Fruit fly (Drosophila melanogaster) whole organism, embryonic: Measurements from ENCODE around the gene CG15728.

Source experiments
- Adf1 ChIP-seq: fragments of 200-800 bp; sonication (Bioruptor generic); IDR thresholded peaks from 2 replicates; pipeline ENCODE4 v1.3.6; 2022; ENCODE audit warnings: missing biosample characterization, missing genetic modification characterization
- Antp ChIP-seq: fragments of 200-800 bp; sonication (Bioruptor generic); optimal IDR thresholded peaks from 3 replicates; lab custom pipeline; 2016; ENCODE audit warnings: missing biosample characterization, missing genetic modification characterization
- CG1024 ChIP-seq: fragments of 200-800 bp; sonication (Bioruptor generic); IDR thresholded peaks from 2 replicates; pipeline ENCODE4 v1.3.6; 2022; ENCODE audit warnings: missing biosample characterization, missing genetic modification characterization
- CG10274 ChIP-seq: fragments of 200-800 bp; sonication (Bioruptor generic); optimal IDR thresholded peaks from 3 replicates; lab custom pipeline; 2017; ENCODE audit warnings: missing biosample characterization, mild to moderate bottlenecking, missing genetic modification characterization
- CG10321 ChIP-seq: fragments of 200-800 bp; sonication (Bioruptor generic); IDR thresholded peaks from 2 replicates; pipeline ENCODE4 v1.3.6; 2022; ENCODE audit warnings: missing biosample characterization, missing genetic modification characterization
- CG10979 ChIP-seq: fragments of 200-800 bp; sonication (Bioruptor generic); optimal IDR thresholded peaks from 2 replicates; lab custom pipeline; 2018; ENCODE audit warnings: missing biosample characterization, mild to moderate bottlenecking, missing genetic modification characterization, moderate library complexity
- CG11247 ChIP-seq: fragments of 200-800 bp; sonication (Bioruptor generic); IDR thresholded peaks from 2 replicates; pipeline ENCODE4 v1.3.6; 2022; ENCODE audit warnings: missing biosample characterization, missing genetic modification characterization
- CG11456 ChIP-seq: fragments of 200-800 bp; sonication (Bioruptor generic); IDR thresholded peaks from 3 replicates; pipeline ENCODE4 v1.3.6; 2022; ENCODE audit warnings: missing biosample characterization, missing genetic modification characterization
- CG13424 ChIP-seq: fragments of 200-800 bp; sonication (Bioruptor generic); optimal IDR thresholded peaks from 2 replicates; lab custom pipeline; 2019; ENCODE audit warnings: missing biosample characterization, mild to moderate bottlenecking, missing genetic modification characterization, moderate library complexity
- CG16863 ChIP-seq: fragments of 200-800 bp; sonication (Bioruptor generic); optimal IDR thresholded peaks from 3 replicates; lab custom pipeline; 2016; ENCODE audit warnings: missing biosample characterization, missing genetic modification characterization
- CG17568 ChIP-seq: fragments of 200-800 bp; sonication (Bioruptor generic); optimal IDR thresholded peaks from 2 replicates; lab custom pipeline; 2018; ENCODE audit warnings: missing biosample characterization, mild to moderate bottlenecking, missing genetic modification characterization, moderate library complexity
- CG3065 ChIP-seq: fragments of 200-800 bp; sonication (Bioruptor generic); optimal IDR thresholded peaks from 2 replicates; lab custom pipeline; 2016; ENCODE audit warnings: missing biosample characterization, missing genetic modification characterization
- CG3407 ChIP-seq: fragments of 200-800 bp; sonication (Bioruptor generic); optimal IDR thresholded peaks from 2 replicates; lab custom pipeline; 2018; ENCODE audit warnings: missing biosample characterization, mild to moderate bottlenecking, missing genetic modification characterization
- CG4404 ChIP-seq: fragments of 200-800 bp; sonication (Bioruptor generic); IDR thresholded peaks from 2 replicates; pipeline ENCODE4 v1.3.6; 2022; ENCODE audit warnings: missing biosample characterization, missing genetic modification characterization
- CG4820 ChIP-seq: fragments of 200-800 bp; sonication (Bioruptor generic); optimal IDR thresholded peaks from 3 replicates; lab custom pipeline; 2016; ENCODE audit warnings: missing biosample characterization, missing genetic modification characterization
- CG4854 ChIP-seq: fragments of 200-800 bp; sonication (Bioruptor generic); optimal IDR thresholded peaks from 2 replicates; lab custom pipeline; 2016; ENCODE audit warnings: missing biosample characterization, missing genetic modification characterization, inconsistent platforms
- CG6683 ChIP-seq: fragments of 200-800 bp; sonication (Bioruptor generic); optimal IDR thresholded peaks from 2 replicates; lab custom pipeline; 2017; ENCODE audit warnings: missing biosample characterization, mild to moderate bottlenecking, missing genetic modification characterization, missing genetic modification reagents
- Chrac-16 ChIP-seq: fragments of 200-800 bp; sonication (Bioruptor generic); optimal IDR thresholded peaks from 3 replicates; lab custom pipeline; 2016; ENCODE audit warnings: missing biosample characterization, missing genetic modification characterization
- D ChIP-seq, 2 experiments: fragments of 200-800 bp in 1 of 2; fragments of >200 bp in 1 of 2; sonication (Bioruptor generic) in 1 of 2; optimal IDR thresholded peaks; 2 replicates in 1 of 2; 3 replicates in 1 of 2; lab custom pipeline; 2017; ENCODE audit warnings: mild to moderate bottlenecking in 1 of 2, missing biosample characterization in 1 of 2, missing genetic modification characterization in 1 of 2, missing genetic modification reagents in 1 of 2
- Dll ChIP-seq: fragments of 200-800 bp; sonication (Bioruptor generic); IDR thresholded peaks from 4 replicates; pipeline ENCODE4 v1.3.6; 2022; ENCODE audit warnings: missing biosample characterization, missing genetic modification characterization; ENCODE audit not compliant: partially characterized antibody
- Dp ChIP-seq: fragments of 200-800 bp; sonication (Bioruptor generic); optimal IDR thresholded peaks from 2 replicates; lab custom pipeline; 2018; ENCODE audit warnings: missing biosample characterization, mild to moderate bottlenecking, missing genetic modification characterization, moderate library complexity
- E2f2 ChIP-seq: fragments of 200-800 bp; sonication (Bioruptor generic); IDR thresholded peaks from 2 replicates; pipeline ENCODE4 v1.3.6; 2022; ENCODE audit warnings: missing biosample characterization, missing genetic modification characterization
- H2.0 ChIP-seq: fragments of 200-800 bp; sonication (Bioruptor generic); IDR thresholded peaks from 2 replicates; pipeline ENCODE4 v1.3.6; 2022; ENCODE audit warnings: missing biosample characterization, missing genetic modification characterization
- Hr39 ChIP-seq: fragments of >200 bp; optimal IDR thresholded peaks from 2 replicates; lab custom pipeline; 2017
- MTF-1 ChIP-seq: fragments of 200-800 bp; sonication (Bioruptor generic); optimal IDR thresholded peaks from 2 replicates; lab custom pipeline; 2018; ENCODE audit warnings: missing biosample characterization, mild to moderate bottlenecking, missing genetic modification characterization, borderline replicate concordance
- Meics ChIP-seq: fragments of 200-800 bp; sonication (Bioruptor generic); optimal IDR thresholded peaks from 2 replicates; lab custom pipeline; 2017; ENCODE audit warnings: missing biosample characterization, mild to moderate bottlenecking, missing genetic modification characterization
- Side ChIP-seq: fragments of 200-800 bp; sonication (Bioruptor generic); optimal IDR thresholded peaks from 2 replicates; lab custom pipeline; 2016; ENCODE audit warnings: missing biosample characterization, missing genetic modification characterization
- Stat92E ChIP-seq, 3 experiments: fragments of >200 bp in 2 of 3; fragments of 200-800 bp in 1 of 3; sonication (Bioruptor generic) in 1 of 3; optimal IDR thresholded peaks; 2 replicates each; lab custom pipeline; 2017 to 2019; ENCODE audit warnings: missing biosample characterization in 3 of 3, missing genetic modification characterization in 3 of 3, mild to moderate bottlenecking in 1 of 3, moderate library complexity in 1 of 3
- bigmax ChIP-seq: fragments of 200-800 bp; sonication (Bioruptor generic); optimal IDR thresholded peaks from 2 replicates; lab custom pipeline; 2018; ENCODE audit warnings: missing biosample characterization, mild to moderate bottlenecking, missing genetic modification characterization
- dan ChIP-seq: fragments of 200-800 bp; sonication (Bioruptor generic); IDR thresholded peaks from 2 replicates; pipeline ENCODE4 v1.3.6; 2022; ENCODE audit warnings: missing biosample characterization, missing genetic modification characterization
- danr ChIP-seq: fragments of 200-800 bp; sonication (Bioruptor generic); IDR thresholded peaks from 2 replicates; pipeline ENCODE4 v1.3.6; 2022; ENCODE audit warnings: missing biosample characterization, missing genetic modification characterization
- emc ChIP-seq: fragments of 200-800 bp; sonication (Bioruptor generic); optimal IDR thresholded peaks from 2 replicates; lab custom pipeline; 2016; ENCODE audit warnings: missing biosample characterization, missing genetic modification characterization
- exex ChIP-seq: fragments of 200-800 bp; sonication (Bioruptor generic); optimal IDR thresholded peaks from 4 replicates; lab custom pipeline; 2018; ENCODE audit warnings: missing biosample characterization, mild to moderate bottlenecking, missing genetic modification characterization, moderate library complexity
- fd102C ChIP-seq: fragments of 200-800 bp; sonication (Bioruptor generic); optimal IDR thresholded peaks from 2 replicates; lab custom pipeline; 2018; ENCODE audit warnings: missing biosample characterization, mild to moderate bottlenecking, missing genetic modification characterization, moderate library complexity
- gce ChIP-seq: fragments of 200-800 bp; sonication (Bioruptor generic); IDR thresholded peaks from 3 replicates; pipeline ENCODE4 v1.3.6; 2022; ENCODE audit warnings: missing biosample characterization, missing genetic modification characterization
- hb ChIP-seq: fragments of 200-800 bp; sonication (Bioruptor generic); IDR thresholded peaks from 3 replicates; pipeline ENCODE4 v1.3.6; 2022; ENCODE audit warnings: missing biosample characterization, missing genetic modification characterization; ENCODE audit not compliant: partially characterized antibody
- inv ChIP-seq: fragments of 200-800 bp; sonication (Bioruptor generic); IDR thresholded peaks from 2 replicates; pipeline ENCODE4 v1.3.6; 2022; ENCODE audit warnings: missing biosample characterization, missing genetic modification characterization; ENCODE audit not compliant: partially characterized antibody
- jumu ChIP-seq: fragments of 200-800 bp; sonication (Bioruptor generic); optimal IDR thresholded peaks from 3 replicates; lab custom pipeline; 2016; ENCODE audit warnings: missing biosample characterization, missing genetic modification characterization
- ken ChIP-seq: fragments of 200-800 bp; sonication (Bioruptor generic); IDR thresholded peaks from 3 replicates; pipeline ENCODE4 v1.3.6; 2022; ENCODE audit warnings: missing biosample characterization, missing genetic modification characterization
- org-1 ChIP-seq: fragments of 200-800 bp; sonication (Bioruptor generic); optimal IDR thresholded peaks from 2 replicates; lab custom pipeline; 2017; ENCODE audit warnings: missing biosample characterization, missing genetic modification characterization
- ranshi ChIP-seq: fragments of 200-800 bp; sonication (Bioruptor generic); IDR thresholded peaks from 2 replicates; pipeline ENCODE4 v1.3.6; 2022; ENCODE audit warnings: missing biosample characterization, missing genetic modification characterization
- sd ChIP-seq: fragments of 200-800 bp; sonication (Bioruptor generic); optimal IDR thresholded peaks from 3 replicates; lab custom pipeline; 2018; ENCODE audit warnings: missing biosample characterization, mild to moderate bottlenecking, missing genetic modification characterization, moderate library complexity
- shn ChIP-seq: fragments of 200-800 bp; sonication (Bioruptor generic); optimal IDR thresholded peaks from 3 replicates; lab custom pipeline; 2016; ENCODE audit warnings: missing biosample characterization, missing genetic modification characterization
- sisA ChIP-seq: fragments of 200-800 bp; sonication (Bioruptor generic); IDR thresholded peaks from 2 replicates; pipeline ENCODE4 v1.3.6; 2022; ENCODE audit warnings: missing biosample characterization, missing genetic modification characterization
- stc ChIP-seq: fragments of 200-800 bp; sonication (Bioruptor generic); IDR thresholded peaks from 2 replicates; pipeline ENCODE4 v1.3.6; 2022; ENCODE audit warnings: missing biosample characterization, missing genetic modification characterization
- tap ChIP-seq: fragments of 200-800 bp; optimal IDR thresholded peaks from 3 replicates; lab custom pipeline; 2019; ENCODE audit warnings: missing biosample characterization, mild to moderate bottlenecking, missing genetic modification characterization, moderate library complexity
- tgo ChIP-seq: fragments of 200-800 bp; sonication (Bioruptor generic); IDR thresholded peaks from 3 replicates; pipeline ENCODE4 v1.3.6; 2022; ENCODE audit warnings: missing biosample characterization, missing genetic modification characterization
- toy ChIP-seq: fragments of 200-800 bp; sonication (Bioruptor generic); IDR thresholded peaks from 2 replicates; pipeline ENCODE4 v1.3.6; 2022; ENCODE audit warnings: missing biosample characterization, missing genetic modification characterization
- usp ChIP-seq: fragments of >200 bp; optimal IDR thresholded peaks from 2 replicates; lab custom pipeline; 2017; ENCODE audit warnings: missing biosample characterization, missing genetic modification characterization

Gene CG15728

DNA sequence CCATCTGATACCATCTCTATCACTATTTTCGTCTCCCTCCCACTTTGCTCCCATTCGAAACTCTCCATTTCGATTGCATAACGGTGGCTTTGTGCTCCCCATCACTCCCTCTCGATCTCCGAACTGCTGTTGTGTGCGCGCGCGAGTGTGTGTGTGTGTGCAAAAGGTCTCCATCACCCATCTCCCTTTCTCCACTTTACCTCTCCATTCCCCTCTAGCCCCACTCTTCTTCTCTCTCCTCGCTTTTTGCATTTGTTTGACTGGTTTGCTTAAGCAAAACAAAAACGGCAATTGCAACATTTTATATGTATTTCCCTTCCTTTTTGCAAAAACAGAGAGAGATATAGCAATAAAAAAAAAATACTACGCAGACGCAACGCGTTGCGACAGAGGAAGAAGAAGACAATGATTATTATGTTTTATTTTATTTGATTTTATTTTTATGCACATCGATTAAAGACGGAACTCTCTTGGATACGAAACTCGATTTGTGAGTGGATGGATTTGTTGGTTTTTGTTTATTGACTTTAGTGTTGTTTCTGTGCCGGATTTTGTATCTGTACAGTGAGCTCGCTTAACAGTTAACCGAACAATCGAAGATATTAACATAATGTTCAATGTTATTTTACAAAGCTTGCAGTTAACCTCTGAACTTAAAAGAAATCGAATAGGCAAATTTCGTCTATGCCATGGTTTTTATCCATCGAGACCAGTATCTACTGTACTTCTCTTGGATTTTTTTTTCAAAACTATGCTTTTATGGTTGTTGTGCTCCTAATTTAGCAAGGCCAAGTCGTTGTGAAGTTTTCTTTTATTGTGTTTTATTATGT is 45.8 kb downstream of the CG15728 start (continued):
- TF ChIP-seq ken (GFP tag; lab: Robert Waterston, UW) (peak; percentile 67; the same call in 2 of the 3 replicates), stc (GFP tag; lab: Robert Waterston, UW) (peak; percentile 70), E2f2 (GFP tag; lab: Robert Waterston, UW) (peak; percentile 31; the same call in 1 of the 2 replicates), dan (GFP tag; lab: Robert Waterston, UW) (no peak), fd102C (GFP tag; lab: Kevin White, UChicago) (no peak), CG4854 (GFP tag; lab: Kevin White, UChicago) (peak; percentile 40), MTF-1 (GFP tag; lab: Kevin White, UChicago) (peak; percentile 49), CG11456 (GFP tag; lab: Robert Waterston, UW) (peak; percentile 74; the same call in 2 of the 3 replicates), Stat92E (GFP tag; optimal IDR thresholded peaks at IDR 0.05; lab: Kevin White, UChicago) (no peak), D (optimal IDR thresholded peaks at IDR 0.05; lab: Kevin White, UChicago) (no peak), D (GFP tag; optimal IDR thresholded peaks at IDR 0.05; lab: Kevin White, UChicago) (no peak), shn (GFP tag; lab: Kevin White, UChicago) (no peak), hb (GFP tag; lab: Robert Waterston, UW) (no peak), Antp (GFP tag; lab: Kevin White, UChicago) (peak; percentile 65), CG10321 (GFP tag; lab: Robert Waterston, UW) (no peak), CG6683 (no peak), bigmax (no peak), Chrac-16 (peak; percentile 67), jumu (peak; percentile 53), CG17568 (GFP tag; lab: Kevin White, UChicago) (peak; percentile 70), Dp (no peak), CG4404 (no peak; the same call in 1 of the 2 replicates), Adf1 (GFP tag; lab: Robert Waterston, UW) (peak; percentile 24; the same call in 1 of the 2 replicates), emc (GFP tag; lab: Kevin White, UChicago) (no peak), tgo (GFP tag; lab: Robert Waterston, UW) (peak; percentile 76), H2.0 (GFP tag; lab: Robert Waterston, UW) (peak; percentile 68), CG10274 (no peak), CG10979 (peak; percentile 36), tap (peak; percentile 46), Hr39 (lab: Kevin White, UChicago) (no peak), CG11247 (GFP tag; lab: Robert Waterston, UW) (peak; percentile 62), CG4820 (GFP tag; lab: Kevin White, UChicago) (peak; percentile 40), org-1 (peak; percentile 18), Meics (peak; percentile 72), CG3407 (GFP tag; lab: Kevin White, UChicago) (no peak), exex (tag; lab: Kevin White, UChicago) (peak; percentile 25), sisA (GFP tag; lab: Robert Waterston, UW) (peak; percentile 68), CG1024 (GFP tag; lab: Robert Waterston, UW) (no peak), CG3065 (GFP tag; lab: Kevin White, UChicago) (no peak), Dll (GFP tag; lab: Robert Waterston, UW) (no peak), usp (GFP tag; lab: Kevin White, UChicago) (no peak), CG13424 (tag; lab: Kevin White, UChicago) (peak; percentile 73), Side (GFP tag; lab: Kevin White, UChicago) (peak; percentile 70), ranshi (GFP tag; lab: Robert Waterston, UW) (peak; percentile 57; the same call in 1 of the 2 replicates), sd (tag; lab: Kevin White, UChicago) (peak; percentile 27), CG16863 (peak; percentile 52), gce (0 out of 3 replicates have a peak, but pooled peaks have one; percentile 9), toy (GFP tag; lab: Robert Waterston, UW) (no peak), inv (GFP tag; lab: Robert Waterston, UW) (no peak), danr (GFP tag; lab: Robert Waterston, UW) (no peak)
